Worm (Caenorhabditis elegans) whole organism, late embryonic: ENCODE data around the gene F19C7.3.

ENCODE experiments used
- C08G9.2 ChIP-seq: sonication (generic microtip); optimal IDR thresholded peaks from 2 replicates; lab custom pipeline; 2016; ENCODE audit warnings: mild to moderate bottlenecking, missing genetic modification characterization, moderate library complexity, missing compliant biosample characterization
- K02D7.2 ChIP-seq: sonication (generic microtip); optimal IDR thresholded peaks from 2 replicates; lab custom pipeline; 2017; ENCODE audit warnings: mild to moderate bottlenecking, missing genetic modification characterization, missing compliant biosample characterization
- K09A11.1 ChIP-seq: sonication (generic microtip); optimal IDR thresholded peaks from 2 replicates; lab custom pipeline; 2017; ENCODE audit warnings: antibody characterized with exemption, mild to moderate bottlenecking, missing genetic modification characterization, missing compliant biosample characterization; ENCODE audit not compliant: insufficient read depth
- Y22D7AL.16 ChIP-seq: sonication (generic microtip); optimal IDR thresholded peaks from 2 replicates; lab custom pipeline; 2016; ENCODE audit warnings: missing genetic modification characterization, missing compliant biosample characterization
- ceh-19 ChIP-seq: fragments of 200-800 bp; sonication (Bioruptor generic); optimal IDR thresholded peaks from 2 replicates; lab custom pipeline; 2018; ENCODE audit warnings: mild to moderate bottlenecking, missing genetic modification characterization, missing compliant biosample characterization
- ceh-22 ChIP-seq: sonication (generic microtip); optimal IDR thresholded peaks from 2 replicates; lab custom pipeline; 2017; ENCODE audit warnings: missing biosample characterization, missing genetic modification characterization
- ceh-24 ChIP-seq: sonication (generic microtip); optimal IDR thresholded peaks from 2 replicates; lab custom pipeline; 2016; ENCODE audit warnings: mild to moderate bottlenecking, missing genetic modification characterization, missing compliant biosample characterization
- ceh-30 ChIP-seq: fragments of 150-350 bp; optimal IDR thresholded peaks from 2 replicates; lab custom pipeline; 2014; ENCODE audit warnings: missing biosample characterization, missing genetic modification characterization
- ceh-31 ChIP-seq: sonication (generic microtip); optimal IDR thresholded peaks from 2 replicates; lab custom pipeline; 2016; ENCODE audit warnings: missing genetic modification characterization, missing compliant biosample characterization
- ceh-48 ChIP-seq: sonication (generic microtip); optimal IDR thresholded peaks from 2 replicates; lab custom pipeline; 2016; ENCODE audit warnings: missing genetic modification characterization, inconsistent platforms, missing compliant biosample characterization
- ceh-6 ChIP-seq: fragments of 200-800 bp; sonication (Bioruptor generic); optimal IDR thresholded peaks from 2 replicates; lab custom pipeline; 2018; ENCODE audit warnings: mild to moderate bottlenecking, missing genetic modification characterization, missing compliant biosample characterization
- ceh-9 ChIP-seq: sonication (generic microtip); optimal IDR thresholded peaks from 2 replicates; lab custom pipeline; 2016; ENCODE audit warnings: mild to moderate bottlenecking, missing genetic modification characterization, inconsistent platforms, missing compliant biosample characterization
- ets-4 ChIP-seq: sonication (generic microtip); optimal IDR thresholded peaks from 2 replicates; lab custom pipeline; 2016; ENCODE audit warnings: missing genetic modification characterization, missing compliant biosample characterization
- eyg-1 ChIP-seq: sonication (generic microtip); optimal IDR thresholded peaks from 2 replicates; lab custom pipeline; 2016; ENCODE audit warnings: missing genotype, missing genetic modification characterization, missing compliant biosample characterization
- hlh-13 ChIP-seq: fragments of 200-800 bp; sonication (Bioruptor generic); optimal IDR thresholded peaks from 2 replicates; lab custom pipeline; 2018; ENCODE audit warnings: mild to moderate bottlenecking, missing genetic modification characterization, missing compliant biosample characterization
- nfya-1 ChIP-seq: sonication (generic microtip); optimal IDR thresholded peaks from 2 replicates; lab custom pipeline; 2017; ENCODE audit warnings: missing genetic modification characterization, mild to moderate bottlenecking, missing compliant biosample characterization, antibody characterized with exemption, moderate library complexity
- pag-3 ChIP-seq: sonication (generic microtip); optimal IDR thresholded peaks from 2 replicates; lab custom pipeline; 2016; ENCODE audit warnings: missing compliant biosample characterization, missing genetic modification characterization, borderline replicate concordance
- pax-1 ChIP-seq: fragments of 150-350 bp; optimal IDR thresholded peaks from 2 replicates; lab custom pipeline; 2014; ENCODE audit warnings: missing biosample characterization, missing genetic modification characterization
- pha-2 ChIP-seq: sonication (generic microtip); optimal IDR thresholded peaks from 2 replicates; lab custom pipeline; 2017; ENCODE audit warnings: mild to moderate bottlenecking, missing genetic modification characterization, missing compliant biosample characterization
- pqm-1 ChIP-seq: sonication (generic microtip); optimal IDR thresholded peaks from 2 replicates; lab custom pipeline; 2016; ENCODE audit warnings: missing genetic modification characterization, missing compliant biosample characterization
- pros-1 ChIP-seq: fragments of 150-350 bp; optimal IDR thresholded peaks from 2 replicates; lab custom pipeline; 2014; ENCODE audit warnings: missing biosample characterization, missing genetic modification reagents, missing genetic modification characterization
- rnt-1 ChIP-seq: sonication (generic microtip); optimal IDR thresholded peaks from 2 replicates; lab custom pipeline; 2016; ENCODE audit warnings: missing genetic modification characterization, missing compliant biosample characterization
- sdc-2 ChIP-seq: sonication (generic microtip); optimal IDR thresholded peaks from 2 replicates; lab custom pipeline; 2016; ENCODE audit warnings: missing genotype, missing genetic modification characterization, missing compliant biosample characterization
- sox-4 ChIP-seq: sonication (generic microtip); optimal IDR thresholded peaks from 2 replicates; lab custom pipeline; 2017; ENCODE audit warnings: mild to moderate bottlenecking, missing genetic modification characterization, inconsistent platforms, missing compliant biosample characterization
- syd-9 ChIP-seq: sonication (generic microtip); optimal IDR thresholded peaks from 2 replicates; lab custom pipeline; 2016; ENCODE audit warnings: mild to moderate bottlenecking, missing genetic modification characterization, moderate library complexity, missing compliant biosample characterization
- unc-3 ChIP-seq, 2 experiments: fragments of 200-800 bp in 1 of 2; sonication (Bioruptor generic) in 1 of 2; sonication (generic microtip) in 1 of 2; conservative IDR thresholded peaks in 1 of 2; optimal IDR thresholded peaks in 1 of 2; 2 replicates each; pipeline versions ENCODE4 v1.3.6 to Lab custom; 2016 to 2022; ENCODE audit warnings: missing compliant biosample characterization in 2 of 2, missing genetic modification characterization in 2 of 2, missing genetic modification reagents in 1 of 2
- unc-42 ChIP-seq: sonication (generic microtip); optimal IDR thresholded peaks from 2 replicates; lab custom pipeline; 2016; ENCODE audit warnings: missing genotype, missing genetic modification characterization, missing compliant biosample characterization
- unc-55 ChIP-seq: sonication (generic microtip); optimal IDR thresholded peaks from 2 replicates; lab custom pipeline; 2017; ENCODE audit warnings: missing biosample characterization, missing genetic modification reagents, missing genetic modification characterization
- unc-86 ChIP-seq: sonication (generic microtip); optimal IDR thresholded peaks from 2 replicates; lab custom pipeline; 2016; ENCODE audit warnings: missing genetic modification characterization, missing compliant biosample characterization

F19C7.3 gene

DNA sequence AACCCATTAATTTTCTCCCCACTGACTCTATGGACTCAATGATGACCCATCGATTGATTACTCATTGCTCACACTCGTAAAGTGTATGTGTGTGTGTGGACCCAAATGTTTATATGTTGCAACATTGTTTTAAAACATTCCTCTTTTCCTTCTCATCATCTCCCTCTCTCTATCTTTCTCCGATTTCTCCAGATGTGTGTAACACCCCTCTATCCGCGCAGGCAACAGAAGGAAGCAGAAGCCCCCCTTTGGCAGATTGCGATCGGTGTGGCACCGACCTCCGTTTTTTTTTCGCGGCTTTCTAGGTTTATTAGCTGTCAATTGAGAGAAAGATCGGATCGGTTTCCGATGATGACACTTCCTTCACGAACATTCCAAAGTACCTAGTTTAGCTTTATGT lies 46.7 kb downstream of the F19C7.3 start:
- TF ChIP-seq ceh-6 (GFP tag; lab: Kevin White, UChicago) (no peak), unc-42 (no peak), syd-9 (tag; lab: Kevin White, UChicago) (no peak), ceh-48 (tag; lab: Kevin White, UChicago) (no peak), sox-4 (no peak), pros-1 (tag; lab: Kevin White, UChicago) (no peak), eyg-1 (no peak), ceh-9 (tag; lab: Kevin White, UChicago) (no peak), C08G9.2 (tag; lab: Kevin White, UChicago) (no peak), ceh-24 (tag; lab: Kevin White, UChicago) (no peak)

ce11 chrIV:4645243-4645642 lies 48.3 kb downstream of the F19C7.3 start:
- TF ChIP-seq rnt-1 (tag; lab: Kevin White, UChicago) (no peak), ceh-19 (GFP tag; lab: Kevin White, UChicago) (no peak), pha-2 (tag; lab: Kevin White, UChicago) (no peak), K09A11.1 (tag; lab: Kevin White, UChicago) (no peak)

DNA sequence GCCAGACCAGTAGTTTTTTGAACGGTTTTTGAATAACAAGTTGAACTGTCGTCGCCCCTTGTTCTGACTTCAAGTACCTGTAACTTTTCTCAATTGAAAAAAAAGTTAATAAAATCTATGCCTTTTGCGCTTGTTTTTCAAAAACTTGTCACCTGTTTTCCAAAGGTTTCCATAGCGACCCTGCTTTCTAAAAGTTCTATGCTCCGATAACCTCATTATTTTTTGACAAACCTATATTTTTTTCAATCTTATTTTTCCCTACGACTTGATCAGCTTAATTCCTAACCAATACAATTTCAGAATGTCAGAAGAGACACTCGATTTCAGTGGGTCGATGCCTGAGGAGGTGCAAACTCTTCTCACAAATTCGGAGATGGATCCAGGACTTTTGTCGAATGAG lies 50.5 kb downstream of the F19C7.3 start, which contains the start of gene F29B9.8:
F29B9.8 (plus strand) TSS at position 301 of the 400 bp plus-strand sequence.
- TF ChIP-seq ceh-30, result no peak
- TF ChIP-seq ceh-31 (tag; lab: Kevin White, UChicago), result no peak
- no peak for TF ChIP-seq pqm-1 (tag; lab: Kevin White, UChicago)
- no peak for TF ChIP-seq pha-2 (tag; lab: Kevin White, UChicago)
- no peak for TF ChIP-seq pag-3
- no peak for TF ChIP-seq unc-3 (GFP tag; conservative IDR thresholded peaks at IDR 0.05; lab: Robert Waterston, UW)
- TF ChIP-seq unc-3 (tag; optimal IDR thresholded peaks at IDR 0.05; lab: Kevin White, UChicago), result no peak
- TF ChIP-seq K02D7.2, result no peak
- no peak for TF ChIP-seq Y22D7AL.16 (tag; lab: Kevin White, UChicago)
- TF ChIP-seq unc-86 (tag; lab: Kevin White, UChicago), result no peak
- no peak for TF ChIP-seq ceh-22 (tag; lab: Kevin White, UChicago)
- no peak for TF ChIP-seq hlh-13 (GFP tag; lab: Kevin White, UChicago)
- no peak for TF ChIP-seq ceh-6 (GFP tag; lab: Kevin White, UChicago)
- no peak for TF ChIP-seq pros-1 (tag; lab: Kevin White, UChicago)
- no peak for TF ChIP-seq unc-55 (GFP tag; lab: Kevin White, UChicago)
- TF ChIP-seq ets-4, result no peak
- no peak for TF ChIP-seq pax-1 (tag; lab: Kevin White, UChicago)
- TF ChIP-seq nfya-1 (tag; lab: Kevin White, UChicago), result no peak
- TF ChIP-seq sdc-2 (tag; lab: Kevin White, UChicago), result no peak
